Fruit fly (Drosophila melanogaster): ENCODE measurements around the gene CG43082.

Gene CG43082

dm6 chr3L:15704250-15704985, 42.8 kb downstream of the CG43082 start (continued):
- TF ChIP-seq cwo (GFP tag; optimal IDR thresholded peaks at IDR 0.05) (peak; percentile 34), Usf (GFP tag; optimal IDR thresholded peaks at IDR 0.05) (peak; percentile 2), Neu2 (GFP tag; optimal IDR thresholded peaks at IDR 0.05; ENCODE audit: borderline replicate concordance) (no peak), pzg (GFP tag; optimal IDR thresholded peaks at IDR 0.05) (no peak), Opbp (GFP tag; IDR thresholded peaks at IDR 0.05; ENCODE audit: partially characterized antibody) (no peak), CG11398 (GFP tag; optimal IDR thresholded peaks at IDR 0.05) (no peak), CG5180 (GFP tag; optimal IDR thresholded peaks at IDR 0.05) (peak; percentile 30), HLH4C (GFP tag; IDR thresholded peaks at IDR 0.05; ENCODE audit: partially characterized antibody) (no peak), HHEX (GFP tag; optimal IDR thresholded peaks at IDR 0.05) (no peak), schlank (tag; optimal IDR thresholded peaks at IDR 0.05) (no peak), Six4 (GFP tag; optimal IDR thresholded peaks at IDR 0.05) (peak; percentile 60), bcd (GFP tag; optimal IDR thresholded peaks at IDR 0.05) (peak; percentile 38), sens (GFP tag) (peak; percentile 83), Ptx1 (GFP tag; IDR thresholded peaks at IDR 0.05) (peak; percentile 43), phol (tag; optimal IDR thresholded peaks at IDR 0.05) (peak; percentile 83), Doc3 (GFP tag; IDR thresholded peaks at IDR 0.05; ENCODE audit: partially characterized antibody) (no peak), CG9727 (GFP tag; optimal IDR thresholded peaks at IDR 0.05) (peak; percentile 86), CG6272 (GFP tag; IDR thresholded peaks at IDR 0.05) (no peak), CG11085 (GFP tag; IDR thresholded peaks at IDR 0.05) (no peak), grn (GFP tag; optimal IDR thresholded peaks at IDR 0.05) (peak; percentile 54), en (GFP tag; optimal IDR thresholded peaks at IDR 0.05) (no peak), sqz (GFP tag; optimal IDR thresholded peaks at IDR 0.05) (no peak), nau (GFP tag; optimal IDR thresholded peaks at IDR 0.05) (no peak), aop (GFP tag; IDR thresholded peaks at IDR 0.05) (no peak), Doc2 (GFP tag; IDR thresholded peaks at IDR 0.05) (no peak), Scr (GFP tag; IDR thresholded peaks at IDR 0.05; ENCODE audit: partially characterized antibody) (no peak), Fer3 (tag; optimal IDR thresholded peaks at IDR 0.05) (no peak), ac (GFP tag; optimal IDR thresholded peaks at IDR 0.05) (no peak), Stat92E (GFP tag; optimal IDR thresholded peaks at IDR 0.05) (peak in 1 of 3 experiments; percentile 34), Vsx1 (GFP tag; optimal IDR thresholded peaks at IDR 0.05) (peak; percentile 88), fu2 (GFP tag; optimal IDR thresholded peaks at IDR 0.05) (no peak), trh (GFP tag; optimal IDR thresholded peaks at IDR 0.05) (peak; percentile 8), toy (GFP tag; IDR thresholded peaks at IDR 0.05) (no peak), cad (GFP tag; optimal IDR thresholded peaks at IDR 0.05) (no peak), Ravus (GFP tag; IDR thresholded peaks at IDR 0.05) (no peak), Fer1 (GFP tag; optimal IDR thresholded peaks at IDR 0.05) (peak; percentile 14), wor (GFP tag; IDR thresholded peaks at IDR 0.05) (peak; percentile 49; the same call in 1 of the 2 replicates), CG34224 (GFP tag; IDR thresholded peaks at IDR 0.05; ENCODE audit: partially characterized antibody) (no peak), sc (optimal IDR thresholded peaks at IDR 0.05) (no peak), sc (GFP tag; optimal IDR thresholded peaks at IDR 0.05) (peak; percentile 63), CG7987 (GFP tag; optimal IDR thresholded peaks at IDR 0.05) (no peak), CTCF (GFP tag; optimal IDR thresholded peaks at IDR 0.05) (no peak), exex (tag; optimal IDR thresholded peaks at IDR 0.05) (peak; percentile 51), B-H2 (GFP tag; optimal IDR thresholded peaks at IDR 0.05) (no peak), Hand (GFP tag; optimal IDR thresholded peaks at IDR 0.05) (peak; percentile 20), CG10366 (GFP tag; IDR thresholded peaks at IDR 0.05) (peak; percentile 20; the same call in 1 of the 2 replicates), Sox102F (GFP tag; optimal IDR thresholded peaks at IDR 0.05) (peak; percentile 71), Xrp1 (GFP tag; IDR thresholded peaks at IDR 0.05) (peak; percentile 66), CG43689 (GFP tag; IDR thresholded peaks at IDR 0.05) (no peak)
